Worm (Caenorhabditis elegans) whole organism, L4 larva: Measurements from ENCODE around the gene Y110A2AL.1.

Experiments
- Y5F2A.4 ChIP-seq: fragments of 200-800 bp; sonication (Bioruptor generic); optimal IDR thresholded peaks from 2 replicates; lab custom pipeline; 2018; ENCODE audit warnings: mild to moderate bottlenecking, missing genetic modification characterization, missing compliant biosample characterization
- mep-1 ChIP-seq: fragments of 150-350 bp; sonication (generic microtip); optimal IDR thresholded peaks from 3 replicates; lab custom pipeline; 2014; ENCODE audit warnings: missing biosample characterization, missing genetic modification characterization
- mxl-3 ChIP-seq: fragments of 200-800 bp; sonication (Bioruptor generic); optimal IDR thresholded peaks from 2 replicates; lab custom pipeline; 2018; ENCODE audit warnings: mild to moderate bottlenecking, missing genetic modification characterization, missing compliant biosample characterization
- pqm-1 ChIP-seq: sonication (generic microtip); optimal IDR thresholded peaks from 2 replicates; lab custom pipeline; 2017; ENCODE audit warnings: missing biosample characterization, missing genetic modification characterization

DNA sequence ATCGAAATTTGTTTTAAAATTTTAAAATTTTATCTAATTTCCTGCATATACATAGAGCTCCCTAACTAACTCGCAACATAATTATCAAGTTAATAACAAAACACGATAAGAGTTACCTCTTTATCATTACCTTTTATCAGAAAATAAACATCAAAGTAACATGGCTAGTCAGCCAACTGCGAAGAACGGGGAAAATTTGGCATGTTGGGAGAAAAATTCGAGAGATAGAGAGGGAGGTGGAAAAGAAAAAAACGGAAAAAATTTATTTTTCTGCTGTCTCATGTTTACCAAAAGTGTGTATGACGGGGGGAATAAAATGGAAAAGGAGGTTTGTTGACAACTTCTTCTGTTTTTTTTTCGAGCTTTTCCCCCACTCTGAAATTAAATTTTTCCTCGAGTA lies 40.8 kb upstream of the Y110A2AL.1 start:
- no peak for TF ChIP-seq mxl-3
- TF ChIP-seq mep-1 (tag; lab: Kevin White, UChicago), result no peak
- TF ChIP-seq Y5F2A.4, result no peak
- peak; percentile 7 for TF ChIP-seq pqm-1
